Fruit fly (Drosophila melanogaster): ENCODE measurements around the gene CNMa.

dm6 chr3L:1818834-1819233, 36.6 kb downstream of the CNMa start:
- TF ChIP-seq psq (optimal IDR thresholded peaks at IDR 0.05), result no peak
- TF ChIP-seq Myc (optimal IDR thresholded peaks at IDR 0.05), result no peak
- TF ChIP-seq h (optimal IDR thresholded peaks at IDR 0.05), result no peak
